Worm (Caenorhabditis elegans): ENCODE data around the gene Y22D7AL.6.

Gene Y22D7AL.6

ce11 chrIII:1600670-1601194 is 4.0 kb upstream of the Y22D7AL.6 start, which contains the start of gene sms-3:
TSS of gene sms-3 (minus strand) at chrIII:1601144.
- TF ChIP-seq mls-2 (tag; optimal IDR thresholded peaks at IDR 0.05) (no peak), blmp-1 (tag; optimal IDR thresholded peaks at IDR 0.05) (no peak), sptf-1 (tag; optimal IDR thresholded peaks at IDR 0.05) (peak; percentile 18), M03D4.4 (tag; optimal IDR thresholded peaks at IDR 0.05) (peak; percentile 32), drap-1 (GFP tag; optimal IDR thresholded peaks at IDR 0.05) (peak; percentile 2), lin-13 (tag; optimal IDR thresholded peaks at IDR 0.05) (peak; percentile 5), unc-62 (GFP tag; optimal IDR thresholded peaks at IDR 0.05) (no peak), elt-3 (tag; optimal IDR thresholded peaks at IDR 0.05) (no peak), ceh-43 (GFP tag; optimal IDR thresholded peaks at IDR 0.05) (no peak), nhr-28 (tag; optimal IDR thresholded peaks at IDR 0.05) (no peak), ceh-83 (GFP tag; optimal IDR thresholded peaks at IDR 0.05) (no peak), nhr-2 (tag; optimal IDR thresholded peaks at IDR 0.05) (no peak), unc-39 (tag; optimal IDR thresholded peaks at IDR 0.05) (no peak), sem-2 (GFP tag; optimal IDR thresholded peaks at IDR 0.05) (no peak)

- TF ChIP-seq zip-8 (tag; optimal IDR thresholded peaks at IDR 0.05) (no peak), lin-13 (tag; optimal IDR thresholded peaks at IDR 0.05) (peak; percentile 5), unc-120 (tag; optimal IDR thresholded peaks at IDR 0.05; ENCODE audit: poor library complexity, severe bottlenecking) (peak; percentile 55), lin-32 (GFP tag; optimal IDR thresholded peaks at IDR 0.05) (peak; percentile 75), mep-1 (tag; optimal IDR thresholded peaks at IDR 0.05) (no peak), M03D4.4 (tag; optimal IDR thresholded peaks at IDR 0.05) (peak; percentile 70), snpc-4 (tag; optimal IDR thresholded peaks at IDR 0.05) (no peak), elt-3 (tag; optimal IDR thresholded peaks at IDR 0.05) (no peak), sptf-1 (tag; optimal IDR thresholded peaks at IDR 0.05) (peak; percentile 89), ces-1 (GFP tag; optimal IDR thresholded peaks at IDR 0.05) (no peak), nhr-2 (tag; optimal IDR thresholded peaks at IDR 0.05) (peak; percentile 7), tbx-8 (GFP tag; optimal IDR thresholded peaks at IDR 0.05) (peak; percentile 67), mab-5 (tag; optimal IDR thresholded peaks at IDR 0.05) (no peak), ham-2 (GFP tag; optimal IDR thresholded peaks at IDR 0.05) (peak; percentile 64), flh-1 (GFP tag; optimal IDR thresholded peaks at IDR 0.05) (peak; percentile 36), lsy-2 (tag; optimal IDR thresholded peaks at IDR 0.05) (no peak), sem-2 (GFP tag; optimal IDR thresholded peaks at IDR 0.05) (peak; percentile 49), nhr-12 (tag; optimal IDR thresholded peaks at IDR 0.05) (no peak), bed-3 (GFP tag; optimal IDR thresholded peaks at IDR 0.05) (peak; percentile 38), hlh-1 (tag; optimal IDR thresholded peaks at IDR 0.05) (peak; percentile 8), nhr-76 (tag; optimal IDR thresholded peaks at IDR 0.05) (no peak), blmp-1 (tag; optimal IDR thresholded peaks at IDR 0.05) (no peak), drap-1 (GFP tag; optimal IDR thresholded peaks at IDR 0.05) (peak; percentile 56), mls-2 (tag; optimal IDR thresholded peaks at IDR 0.05) (peak; percentile 84), ceh-83 (GFP tag; optimal IDR thresholded peaks at IDR 0.05) (peak; percentile 88), unc-39 (tag; optimal IDR thresholded peaks at IDR 0.05) (no peak), nhr-28 (tag; optimal IDR thresholded peaks at IDR 0.05) (no peak), ceh-43 (GFP tag; optimal IDR thresholded peaks at IDR 0.05) (peak; percentile 73), elt-1 (tag; optimal IDR thresholded peaks at IDR 0.05; ENCODE audit: borderline replicate concordance, insufficient read depth) (no peak), cnd-1 (tag; optimal IDR thresholded peaks at IDR 0.05) (peak; percentile 55), pha-4 (tag; optimal IDR thresholded peaks at IDR 0.05) (no peak)
These were observed 3.1 kb upstream of the Y22D7AL.6 start for ce11 chrIII:1601464-1602169.

ce11 chrIII:1602682-1603081 is 2.0 kb upstream of the Y22D7AL.6 start:
- TF ChIP-seq ztf-11 (tag; optimal IDR thresholded peaks at IDR 0.05) (no peak), sem-2 (GFP tag; optimal IDR thresholded peaks at IDR 0.05) (no peak)

ce11 chrIII:1603776-1604175 is 950 bp upstream of the Y22D7AL.6 start:
- no peak for TF ChIP-seq hlh-1 (tag; optimal IDR thresholded peaks at IDR 0.05)
